Worm (Caenorhabditis elegans) whole organism, L4/young adult: Measurements from ENCODE around the gene Y17G9B.11.

Experiments used
- W03F9.2 ChIP-seq: fragments of 150-350 bp; optimal IDR thresholded peaks from 2 replicates; lab custom pipeline; 2014; ENCODE audit warnings: missing biosample characterization, missing genetic modification characterization
- him-1 ChIP-seq: sonication (generic microtip); optimal IDR thresholded peaks from 2 replicates; lab custom pipeline; 2016; ENCODE audit warnings: missing genotype, missing genetic modification reagents, missing genetic modification characterization, missing compliant biosample characterization

- TF ChIP-seq him-1 (tag; lab: Kevin White, UChicago) (no peak), W03F9.2 (tag; lab: Kevin White, UChicago) (no peak)
Observed at ce11 chrIV:4776001-4776400, 19.6 kb downstream of the Y17G9B.11 start, which contains the start of gene R11E3.19.
